Fruit fly (Drosophila melanogaster) whole organism, embryonic: Measurements from ENCODE around the gene CG13605.
A peak's percentile ranks its signal among the peaks of the same experiment; 100 is the strongest.

Source experiments
- Abd-B ChIP-seq: fragments of 200-800 bp; sonication (Bioruptor generic); optimal IDR thresholded peaks from 2 replicates; lab custom pipeline; 2018; ENCODE audit warnings: missing biosample characterization, mild to moderate bottlenecking, missing genetic modification characterization, moderate library complexity
- Atf6 ChIP-seq: fragments of 200-800 bp; sonication (Bioruptor generic); IDR thresholded peaks from 2 replicates; pipeline ENCODE4 v1.3.6; 2022; ENCODE audit warnings: missing biosample characterization, missing genetic modification characterization
- Awh ChIP-seq: fragments of 200-800 bp; sonication (Bioruptor generic); IDR thresholded peaks from 2 replicates; pipeline ENCODE4, ENCODE4 v1.3.6; 2022; ENCODE audit warnings: missing biosample characterization, missing genetic modification characterization
- CG10147 ChIP-seq: fragments of 200-800 bp; sonication (Bioruptor generic); optimal IDR thresholded peaks from 2 replicates; lab custom pipeline; 2019; ENCODE audit warnings: missing biosample characterization, mild to moderate bottlenecking, missing genetic modification characterization, moderate library complexity
- CG10543 ChIP-seq: fragments of 200-800 bp; sonication (Bioruptor generic); optimal IDR thresholded peaks from 3 replicates; lab custom pipeline; 2017; ENCODE audit warnings: missing biosample characterization, mild to moderate bottlenecking, missing genetic modification characterization, moderate library complexity
- CG12155 ChIP-seq: fragments of 200-800 bp; sonication (Bioruptor generic); optimal IDR thresholded peaks from 3 replicates; lab custom pipeline; 2016; ENCODE audit warnings: missing biosample characterization, missing genetic modification characterization
- CG17328 ChIP-seq: fragments of 200-800 bp; sonication (Bioruptor generic); IDR thresholded peaks from 2 replicates; pipeline ENCODE4 v1.3.6; 2022; ENCODE audit warnings: missing biosample characterization, missing genetic modification characterization
- CG17912 ChIP-seq: fragments of 200-800 bp; sonication (Bioruptor generic); optimal IDR thresholded peaks from 2 replicates; lab custom pipeline; 2018; ENCODE audit warnings: missing biosample characterization, mild to moderate bottlenecking, missing genetic modification characterization
- CG18262 ChIP-seq: fragments of 200-800 bp; optimal IDR thresholded peaks from 3 replicates; lab custom pipeline; 2019; ENCODE audit warnings: missing biosample characterization, mild to moderate bottlenecking, missing genetic modification characterization, moderate library complexity
- CG2129 ChIP-seq: fragments of 200-800 bp; sonication (Bioruptor generic); IDR thresholded peaks from 2 replicates; pipeline ENCODE4 v1.3.6; 2022; ENCODE audit warnings: missing biosample characterization, missing genetic modification characterization; ENCODE audit not compliant: partially characterized antibody
- CG2889 ChIP-seq: fragments of 200-800 bp; sonication (Bioruptor generic); IDR thresholded peaks from 3 replicates; pipeline ENCODE4 v1.3.6; 2022; ENCODE audit warnings: missing biosample characterization, missing genetic modification characterization
- CG31388 ChIP-seq: fragments of 200-800 bp; sonication (Bioruptor generic); optimal IDR thresholded peaks from 2 replicates; lab custom pipeline; 2016; ENCODE audit warnings: missing biosample characterization, missing genetic modification characterization
- CG32772 ChIP-seq: fragments of 200-800 bp; sonication (Bioruptor generic); IDR thresholded peaks from 2 replicates; pipeline ENCODE4 v1.3.6; 2022; ENCODE audit warnings: missing biosample characterization, missing genetic modification characterization
- CG4282 ChIP-seq: fragments of 200-800 bp; sonication (Bioruptor generic); optimal IDR thresholded peaks from 2 replicates; lab custom pipeline; 2016; ENCODE audit warnings: missing biosample characterization, missing genetic modification characterization
- CG4360 ChIP-seq: fragments of 200-800 bp; sonication (Bioruptor generic); IDR thresholded peaks from 2 replicates; pipeline ENCODE4 v1.3.6; 2022; ENCODE audit warnings: missing biosample characterization, missing genetic modification characterization
- CG7786 ChIP-seq: fragments of 200-800 bp; sonication (Bioruptor generic); optimal IDR thresholded peaks from 2 replicates; lab custom pipeline; 2016; ENCODE audit warnings: missing biosample characterization, missing genetic modification characterization
- CG8089 ChIP-seq: fragments of 200-800 bp; sonication (Bioruptor generic); optimal IDR thresholded peaks from 3 replicates; lab custom pipeline; 2016; ENCODE audit warnings: missing biosample characterization, missing genetic modification characterization
- CG9876 ChIP-seq: fragments of 200-800 bp; sonication (Bioruptor generic); optimal IDR thresholded peaks from 2 replicates; lab custom pipeline; 2016; ENCODE audit warnings: missing biosample characterization, missing genetic modification characterization
- Chrac-16 ChIP-seq: fragments of 200-800 bp; sonication (Bioruptor generic); optimal IDR thresholded peaks from 3 replicates; lab custom pipeline; 2016; ENCODE audit warnings: missing biosample characterization, missing genetic modification characterization
- D19B ChIP-seq: fragments of 200-800 bp; sonication (Bioruptor generic); optimal IDR thresholded peaks from 2 replicates; lab custom pipeline; 2017; ENCODE audit warnings: missing biosample characterization, mild to moderate bottlenecking, missing genetic modification characterization
- E2f1 ChIP-seq: fragments of 200-800 bp; sonication (Bioruptor generic); IDR thresholded peaks from 2 replicates; pipeline ENCODE4 v1.3.6; 2022; ENCODE audit warnings: missing biosample characterization, missing genetic modification characterization
- H2.0 ChIP-seq: fragments of 200-800 bp; sonication (Bioruptor generic); IDR thresholded peaks from 2 replicates; pipeline ENCODE4 v1.3.6; 2022; ENCODE audit warnings: missing biosample characterization, missing genetic modification characterization
- Hr78 ChIP-seq, 2 experiments: fragments of 200-800 bp in 1 of 2; fragments of >200 bp in 1 of 2; sonication (Bioruptor generic) in 1 of 2; optimal IDR thresholded peaks; 2 replicates each; lab custom pipeline; 2017 to 2019; ENCODE audit warnings: missing biosample characterization in 2 of 2, missing genetic modification characterization in 2 of 2, mild to moderate bottlenecking in 1 of 2, moderate library complexity in 1 of 2
- Lim3 ChIP-seq: fragments of 200-800 bp; sonication (Bioruptor generic); IDR thresholded peaks from 2 replicates; pipeline ENCODE4 v1.3.6; 2022; ENCODE audit warnings: missing biosample characterization, missing genetic modification characterization
- MBD-R2 ChIP-seq: fragments of 200-800 bp; sonication (Bioruptor generic); IDR thresholded peaks from 2 replicates; pipeline ENCODE4 v1.3.6; 2022; ENCODE audit warnings: missing biosample characterization, missing genetic modification characterization
- Med ChIP-seq: fragments of 200-800 bp; sonication (Bioruptor generic); peaks from one replicate; lab custom pipeline; 2016; ENCODE audit warnings: missing biosample characterization, missing genetic modification characterization, mild to moderate bottlenecking, inconsistent platforms, moderate library complexity
- Mrtf ChIP-seq: fragments of 200-800 bp; sonication (Bioruptor generic); IDR thresholded peaks from 3 replicates; pipeline ENCODE4 v1.3.6; 2022; ENCODE audit warnings: missing biosample characterization, missing genetic modification characterization
- Oaz ChIP-seq: fragments of 200-800 bp; sonication (Bioruptor generic); IDR thresholded peaks from 2 replicates; pipeline ENCODE4 v1.3.6; 2022; ENCODE audit warnings: missing biosample characterization, missing genetic modification characterization
- Trl ChIP-seq, 3 experiments: fragments of >200 bp in 2 of 3; fragments of 200-800 bp in 1 of 3; sonication (Bioruptor generic) in 1 of 3; optimal IDR thresholded peaks; 2 replicates in 1 of 3; 3 replicates in 2 of 3; lab custom pipeline; 2016 to 2017; ENCODE audit warnings: missing biosample characterization in 1 of 3, missing genetic modification characterization in 1 of 3
- Usf ChIP-seq: fragments of 200-800 bp; sonication (Bioruptor generic); optimal IDR thresholded peaks from 2 replicates; lab custom pipeline; 2017; ENCODE audit warnings: missing genotype, missing biosample characterization, missing genetic modification characterization
- ara ChIP-seq: fragments of 200-800 bp; sonication (Bioruptor generic); IDR thresholded peaks from 2 replicates; pipeline ENCODE4 v1.3.6; 2022; ENCODE audit warnings: missing biosample characterization, missing genetic modification characterization
- bab2 ChIP-seq: fragments of 200-800 bp; sonication (Bioruptor generic); optimal IDR thresholded peaks from 2 replicates; lab custom pipeline; 2016; ENCODE audit warnings: missing biosample characterization, missing genetic modification characterization
- crp ChIP-seq, 2 experiments: fragments of 200-800 bp; sonication (Bioruptor generic); optimal IDR thresholded peaks; 2 replicates in 1 of 2; 3 replicates in 1 of 2; lab custom pipeline; 2017; ENCODE audit warnings: missing biosample characterization in 2 of 2, missing genetic modification characterization in 2 of 2, mild to moderate bottlenecking in 1 of 2, moderate library complexity in 1 of 2
- disco-r ChIP-seq: fragments of 200-800 bp; sonication (Bioruptor generic); optimal IDR thresholded peaks from 2 replicates; lab custom pipeline; 2016; ENCODE audit warnings: missing biosample characterization, missing genetic modification characterization
- dysf ChIP-seq: fragments of 200-800 bp; sonication (Bioruptor generic); IDR thresholded peaks from 3 replicates; pipeline ENCODE4 v1.3.6; 2022; ENCODE audit warnings: missing biosample characterization, missing genetic modification characterization
- en ChIP-seq: fragments of 200-800 bp; sonication (Bioruptor generic); optimal IDR thresholded peaks from 2 replicates; lab custom pipeline; 2016; ENCODE audit warnings: missing biosample characterization, missing genetic modification characterization
- esg ChIP-seq: fragments of 200-800 bp; sonication (Bioruptor generic); conservative IDR thresholded peaks from 2 replicates; pipeline ENCODE4 v1.3.6; 2022; ENCODE audit warnings: missing biosample characterization, missing genetic modification characterization
- fru ChIP-seq: fragments of >200 bp; optimal IDR thresholded peaks from 2 replicates; lab custom pipeline; 2017
- gfzf ChIP-seq: fragments of 200-800 bp; sonication (Bioruptor generic); optimal IDR thresholded peaks from 2 replicates; lab custom pipeline; 2016; ENCODE audit warnings: missing biosample characterization, mild to moderate bottlenecking, missing genetic modification characterization, moderate library complexity
- her ChIP-seq: fragments of 200-800 bp; sonication (Bioruptor generic); optimal IDR thresholded peaks from 2 replicates; lab custom pipeline; 2016; ENCODE audit warnings: missing biosample characterization, missing genetic modification characterization
- jigr1 ChIP-seq: fragments of 200-800 bp; sonication (Bioruptor generic); IDR thresholded peaks from 3 replicates; pipeline ENCODE4 v1.3.6; 2022; ENCODE audit warnings: missing biosample characterization, missing genetic modification characterization
- kay ChIP-seq: fragments of 200-800 bp; sonication (Bioruptor generic); optimal IDR thresholded peaks from 2 replicates; lab custom pipeline; 2016; ENCODE audit warnings: missing biosample characterization, missing genetic modification characterization
- lov ChIP-seq, 2 experiments: fragments of 200-800 bp in 1 of 2; fragments of >200 bp in 1 of 2; sonication (Bioruptor generic) in 1 of 2; IDR thresholded peaks in 1 of 2; optimal IDR thresholded peaks in 1 of 2; 2 replicates in 1 of 2; 3 replicates in 1 of 2; pipeline versions ENCODE4 v1.3.6 to Lab custom; 2017 to 2022; ENCODE audit warnings: missing biosample characterization in 1 of 2, missing genetic modification characterization in 1 of 2
- oc ChIP-seq: fragments of 200-800 bp; sonication (Bioruptor generic); optimal IDR thresholded peaks from 2 replicates; lab custom pipeline; 2018; ENCODE audit warnings: missing biosample characterization, mild to moderate bottlenecking, missing genetic modification characterization, moderate library complexity
- prd ChIP-seq, 3 experiments: fragments of >200 bp in 2 of 3; fragments of 200-800 bp in 1 of 3; sonication (Bioruptor generic) in 1 of 3; optimal IDR thresholded peaks in 2 of 3; IDR thresholded peaks in 1 of 3; 2 replicates in 2 of 3; 3 replicates in 1 of 3; pipeline versions ENCODE4 v1.3.6 to Lab custom; 2017 to 2022; ENCODE audit warnings: missing biosample characterization in 1 of 3, missing genetic modification characterization in 1 of 3
- pzg ChIP-seq: fragments of 200-800 bp; sonication (Bioruptor generic); optimal IDR thresholded peaks from 3 replicates; lab custom pipeline; 2018; ENCODE audit warnings: missing biosample characterization, mild to moderate bottlenecking, missing genetic modification characterization, moderate library complexity
- sob ChIP-seq: fragments of 200-800 bp; sonication (Bioruptor generic); IDR thresholded peaks from 2 replicates; pipeline ENCODE4 v1.3.6; 2022; ENCODE audit warnings: missing biosample characterization, missing genetic modification characterization
- sqz ChIP-seq: fragments of 200-800 bp; sonication (Bioruptor generic); optimal IDR thresholded peaks from 3 replicates; lab custom pipeline; 2018; ENCODE audit warnings: missing biosample characterization, mild to moderate bottlenecking, missing genetic modification characterization
- usp ChIP-seq: fragments of >200 bp; optimal IDR thresholded peaks from 2 replicates; lab custom pipeline; 2017; ENCODE audit warnings: missing biosample characterization, missing genetic modification characterization

Gene CG13605

DNA sequence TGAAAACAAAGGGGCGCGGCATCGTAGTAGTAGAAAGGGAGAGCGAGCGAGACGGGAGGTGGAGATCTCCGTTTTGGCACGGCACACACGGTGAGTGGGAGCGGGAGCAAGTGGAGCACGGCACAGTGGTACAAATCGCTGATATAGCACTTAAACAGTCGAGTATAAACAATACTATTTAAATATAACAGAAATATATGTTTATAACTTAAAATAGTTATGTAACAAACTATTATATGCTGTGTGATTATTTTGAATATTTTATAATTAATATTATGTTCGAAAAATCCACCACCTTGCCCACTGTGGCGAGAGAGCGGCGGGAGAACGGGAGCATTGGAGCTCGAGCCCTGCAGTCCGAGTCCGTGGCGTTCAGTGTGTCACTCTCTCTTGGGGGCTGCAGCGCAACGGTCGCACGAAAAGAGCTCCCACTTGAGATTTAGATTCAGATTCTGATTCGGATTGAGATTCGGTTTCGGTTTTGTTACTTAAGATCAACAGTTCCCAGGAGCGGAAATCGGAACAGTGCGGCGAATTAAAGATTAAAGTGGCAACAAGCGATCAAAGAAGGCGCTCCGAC lies 28.9 kb upstream of the CG13605 start, which contains the start of gene Kal1 (continued):
- peak; percentile 92 for TF ChIP-seq dysf (GFP tag; lab: Robert Waterston, UW)
- TF ChIP-seq MBD-R2 (GFP tag; lab: Robert Waterston, UW), result peak; percentile 58
- peak in 1 of 2 experiments; percentile 44 for TF ChIP-seq Trl (optimal IDR thresholded peaks at IDR 0.05; lab: Kevin White, UChicago)
- no peak for TF ChIP-seq Trl (GFP tag; optimal IDR thresholded peaks at IDR 0.05; lab: Kevin White, UChicago)
- peak; percentile 69 for TF ChIP-seq Chrac-16 (GFP tag; lab: Kevin White, UChicago)
- peak; percentile 90 for TF ChIP-seq H2.0 (GFP tag; lab: Robert Waterston, UW)
- TF ChIP-seq sob (GFP tag; lab: Robert Waterston, UW), result peak; percentile 90
- no peak for TF ChIP-seq en
- TF ChIP-seq jigr1 (GFP tag; lab: Robert Waterston, UW), result peak; percentile 80
- peak; percentile 30 for TF ChIP-seq D19B (GFP tag; lab: Kevin White, UChicago)
- no peak for TF ChIP-seq pzg (GFP tag; lab: Kevin White, UChicago)
- TF ChIP-seq CG17328, result peak; percentile 95
- TF ChIP-seq fru (lab: Kevin White, UChicago), result no peak
- TF ChIP-seq Hr78 (GFP tag; optimal IDR thresholded peaks at IDR 0.05; lab: Kevin White, UChicago), result peak in 1 of 2 experiments; percentile 82
- no peak for TF ChIP-seq prd (optimal IDR thresholded peaks at IDR 0.05; lab: Kevin White, UChicago)
- TF ChIP-seq prd (GFP tag; IDR thresholded peaks at IDR 0.05; lab: Robert Waterston, UW), result peak; percentile 91
- no peak for TF ChIP-seq gfzf (GFP tag; lab: Kevin White, UChicago)
- peak; percentile 68 for TF ChIP-seq CG4360 (GFP tag; lab: Robert Waterston, UW)
- peak; percentile 95 for TF ChIP-seq Awh (GFP tag; lab: Robert Waterston, UW)
- no peak for TF ChIP-seq usp (GFP tag; lab: Kevin White, UChicago)
- peak; percentile 62 for TF ChIP-seq Lim3 (GFP tag; lab: Robert Waterston, UW)
- TF ChIP-seq esg (GFP tag; lab: Robert Waterston, UW), result peak; percentile 86
- no peak for TF ChIP-seq disco-r (GFP tag; lab: Kevin White, UChicago)
- TF ChIP-seq oc (tag; lab: Kevin White, UChicago), result peak; percentile 96
- peak; percentile 88 for TF ChIP-seq Med
- peak; percentile 89 for TF ChIP-seq Atf6 (GFP tag; lab: Robert Waterston, UW)
- TF ChIP-seq Oaz (GFP tag; lab: Robert Waterston, UW), result peak; percentile 84
- TF ChIP-seq CG9876, result no peak
- TF ChIP-seq kay (GFP tag; lab: Kevin White, UChicago), result peak; percentile 62
- TF ChIP-seq sqz (GFP tag; lab: Kevin White, UChicago), result peak; percentile 87
- TF ChIP-seq bab2 (GFP tag; lab: Kevin White, UChicago), result peak; percentile 24
- TF ChIP-seq lov (optimal IDR thresholded peaks at IDR 0.05; lab: Kevin White, UChicago), result no peak
- TF ChIP-seq lov (GFP tag; IDR thresholded peaks at IDR 0.05; lab: Robert Waterston, UW), result peak; percentile 90
- peak; percentile 96 for TF ChIP-seq CG18262 (tag; lab: Kevin White, UChicago)
- peak; percentile 74 for TF ChIP-seq Usf (GFP tag; lab: Kevin White, UChicago)
- peak; percentile 5 for TF ChIP-seq CG17912
- TF ChIP-seq CG10147, result peak; percentile 79
- TF ChIP-seq CG4282 (GFP tag; lab: Kevin White, UChicago), result no peak
- TF ChIP-seq CG2129 (GFP tag; lab: Robert Waterston, UW), result no peak
- no peak for TF ChIP-seq CG8089
- TF ChIP-seq Abd-B (GFP tag; lab: Kevin White, UChicago), result peak; percentile 84
- TF ChIP-seq CG32772 (GFP tag; lab: Robert Waterston, UW), result peak; percentile 93
- TF ChIP-seq CG2889 (GFP tag; lab: Robert Waterston, UW), result peak; percentile 78; the same call in 2 of the 3 replicates
- TF ChIP-seq her (GFP tag; lab: Kevin White, UChicago), result no peak
- TF ChIP-seq CG12155, result peak; percentile 73
- peak; percentile 88 for TF ChIP-seq E2f1
- peak; percentile 92 for TF ChIP-seq ara (GFP tag; lab: Robert Waterston, UW)
- peak; percentile 58 for TF ChIP-seq CG31388 (GFP tag; lab: Kevin White, UChicago)
- peak; percentile 83 for TF ChIP-seq Mrtf (GFP tag; lab: Robert Waterston, UW)
- TF ChIP-seq CG7786 (GFP tag; lab: Kevin White, UChicago), result no peak
- TF ChIP-seq CG10543, result peak; percentile 66
- TF ChIP-seq crp (GFP tag; optimal IDR thresholded peaks at IDR 0.05; lab: Kevin White, UChicago), result peak in 1 of 2 experiments; percentile 52
